Worm (Caenorhabditis elegans) whole organism, L4/young adult: ENCODE measurements around the gene fbxa-12.
"Not testable (repeated sequence)": the region's sequence is repeated elsewhere in the genome, so short reads cannot be mapped to it uniquely, and the experiment has no call there.

Source experiments
- W03F9.2 ChIP-seq: fragments of 150-350 bp; optimal IDR thresholded peaks from 2 replicates; lab custom pipeline; 2014; ENCODE audit warnings: missing biosample characterization, missing genetic modification characterization
- dao-5 ChIP-seq: sonication (generic microtip); optimal IDR thresholded peaks from 2 replicates; lab custom pipeline; 2016; ENCODE audit warnings: missing genotype, missing genetic modification characterization, moderate library complexity, missing compliant biosample characterization
- him-1 ChIP-seq: sonication (generic microtip); optimal IDR thresholded peaks from 2 replicates; lab custom pipeline; 2016; ENCODE audit warnings: missing genotype, missing genetic modification reagents, missing genetic modification characterization, missing compliant biosample characterization

The fbxa-12 gene

ce11 chrIII:2239587-2240144 lies 20.2 kb downstream of the fbxa-12 start, which contains the start of gene C39B5.10:
C39B5.10 (minus strand) TSS chrIII:2239637.
- TF ChIP-seq W03F9.2 (tag; lab: Kevin White, UChicago): no peak
- TF ChIP-seq dao-5 (tag; lab: Kevin White, UChicago): no peak
- no peak for TF ChIP-seq him-1 (tag; lab: Kevin White, UChicago)

- TF ChIP-seq dao-5 (tag; lab: Kevin White, UChicago) (no peak), him-1 (tag; lab: Kevin White, UChicago) (no peak), W03F9.2 (tag; lab: Kevin White, UChicago) (no peak)
Observed at ce11 chrIII:2240471-2240870, 21.0 kb downstream of the fbxa-12 start, which contains the start of gene srz-56. srz-56 (plus strand) TSS chrIII:2240771.

ce11 chrIII:2243617-2244016 lies 24.1 kb downstream of the fbxa-12 start:
- no peak for TF ChIP-seq him-1 (tag; lab: Kevin White, UChicago)
- TF ChIP-seq dao-5 (tag; lab: Kevin White, UChicago): no peak
- no peak for TF ChIP-seq W03F9.2 (tag; lab: Kevin White, UChicago)

- no peak for TF ChIP-seq W03F9.2 (tag; lab: Kevin White, UChicago)
- TF ChIP-seq dao-5 (tag; lab: Kevin White, UChicago): no peak
- TF ChIP-seq him-1 (tag; lab: Kevin White, UChicago): no peak
Observed at ce11 chrIII:2245727-2246126, 26.2 kb downstream of the fbxa-12 start, which contains the start of gene srd-67. srd-67 (minus strand) TSS chrIII:2245827.

ce11 chrIII:2251348-2251747 lies 31.8 kb downstream of the fbxa-12 start, which contains the start of gene fbxa-7:
fbxa-7 (minus strand) TSS chrIII:2251448.
- TF ChIP-seq him-1 (tag; lab: Kevin White, UChicago) (no peak), W03F9.2 (tag; lab: Kevin White, UChicago) (no peak), dao-5 (tag; lab: Kevin White, UChicago) (no peak)

- TF ChIP-seq him-1 (tag; lab: Kevin White, UChicago) (no peak), W03F9.2 (tag; lab: Kevin White, UChicago) (no peak), dao-5 (tag; lab: Kevin White, UChicago) (no peak)
Observed at ce11 chrIII:2253027-2253499, 33.6 kb downstream of the fbxa-12 start, which contains the start of gene fbxa-73. fbxa-73 (plus strand) TSS chrIII:2253449.

ce11 chrIII:2255522-2255921 lies 36.0 kb downstream of the fbxa-12 start, which contains the start of gene fbxa-71:
fbxa-71 (plus strand) TSS chrIII:2255822.
- TF ChIP-seq W03F9.2 (tag; lab: Kevin White, UChicago) (no peak), him-1 (tag; lab: Kevin White, UChicago) (no peak), dao-5 (tag; lab: Kevin White, UChicago) (no peak)

- TF ChIP-seq him-1 (tag; lab: Kevin White, UChicago) (no peak), W03F9.2 (tag; lab: Kevin White, UChicago) (no peak), dao-5 (tag; lab: Kevin White, UChicago) (no peak)
Observed at ce11 chrIII:2258863-2259262, 39.4 kb downstream of the fbxa-12 start, which contains the start of gene fbxa-43. fbxa-43 (minus strand) TSS chrIII:2258963.

- TF ChIP-seq him-1 (tag; lab: Kevin White, UChicago) (no peak), W03F9.2 (tag; lab: Kevin White, UChicago) (no peak), dao-5 (tag; lab: Kevin White, UChicago) (no peak)
Observed at ce11 chrIII:2259329-2259728, 39.8 kb downstream of the fbxa-12 start.

- not testable (repeated sequence) for TF ChIP-seq W03F9.2, him-1, dao-5 (tag; lab: Kevin White, UChicago)
Observed at ce11 chrIII:2261353-2261752, 41.8 kb downstream of the fbxa-12 start, which contains the start of gene fbxa-42. fbxa-42 (minus strand) TSS chrIII:2261453.

- TF ChIP-seq W03F9.2 (tag; lab: Kevin White, UChicago) (no peak), dao-5 (tag; lab: Kevin White, UChicago) (no peak), him-1 (tag; lab: Kevin White, UChicago) (no peak)
Observed at ce11 chrIII:2262942-2263341, 43.4 kb downstream of the fbxa-12 start, which contains the start of gene Y54F10BM.6. Y54F10BM.6 (plus strand) TSS chrIII:2263242.

- TF ChIP-seq him-1 (tag; lab: Kevin White, UChicago) (no peak), dao-5 (tag; lab: Kevin White, UChicago) (no peak)
Observed at ce11 chrIII:2265986-2266701, 46.6 kb downstream of the fbxa-12 start, which contains the start of gene fbxa-9. fbxa-9 (plus strand) TSS chrIII:2266651.
